Worm (Caenorhabditis elegans): ENCODE data around the gene chil-15.

DNA sequence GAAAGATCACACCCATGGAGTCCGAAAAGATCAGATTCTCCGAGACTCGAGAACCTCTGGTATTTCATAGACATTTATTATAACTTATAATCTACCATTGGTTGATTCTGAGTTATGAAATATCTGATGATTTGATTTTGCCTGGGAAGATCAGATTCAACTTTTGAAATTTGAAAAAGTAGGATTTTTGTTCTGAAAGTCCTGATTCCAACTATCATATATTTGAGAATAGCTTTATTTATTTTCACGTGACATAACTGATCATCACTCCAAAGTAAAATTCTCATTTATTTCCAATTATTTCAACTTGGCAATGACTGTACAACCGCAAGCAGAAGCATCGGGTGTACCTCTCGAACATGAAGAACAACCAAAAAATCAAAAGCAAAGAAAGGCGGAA is 43.7 kb downstream of the chil-15 start, which contains the start of gene Y51B9A.7:
- TF ChIP-seq nhr-28 (tag; optimal IDR thresholded peaks at IDR 0.05) (no peak), lsy-2 (tag; optimal IDR thresholded peaks at IDR 0.05) (no peak), alr-1 (tag; optimal IDR thresholded peaks at IDR 0.05; ENCODE audit: borderline replicate concordance) (no peak), snpc-4 (tag; optimal IDR thresholded peaks at IDR 0.05) (no peak), pqm-1 (tag; optimal IDR thresholded peaks at IDR 0.05) (no peak), elt-3 (tag; optimal IDR thresholded peaks at IDR 0.05) (no peak), lin-39 (tag; optimal IDR thresholded peaks at IDR 0.05) (no peak), skn-1 (tag; optimal IDR thresholded peaks at IDR 0.05) (no peak), unc-62 (GFP tag; optimal IDR thresholded peaks at IDR 0.05) (no peak), jun-1 (tag; optimal IDR thresholded peaks at IDR 0.05) (no peak), egl-27 (tag; optimal IDR thresholded peaks at IDR 0.05) (no peak)
